Worm (Caenorhabditis elegans): ENCODE data around the gene lipl-2.

- TF ChIP-seq ama-1 (optimal IDR thresholded peaks at IDR 0.05) = no peak
- no peak for TF ChIP-seq tra-4 (tag; optimal IDR thresholded peaks at IDR 0.05)
- TF ChIP-seq tbx-11 (GFP tag; IDR thresholded peaks at IDR 0.05) = no peak
- TF ChIP-seq sea-1 (GFP tag; conservative IDR thresholded peaks at IDR 0.05) = no peak
- no peak for TF ChIP-seq pes-1 (GFP tag; IDR thresholded peaks at IDR 0.05)
- TF ChIP-seq flt-1 (GFP tag; IDR thresholded peaks at IDR 0.05) = no peak
- no peak for TF ChIP-seq ceh-13 (GFP tag; optimal IDR thresholded peaks at IDR 0.05)
These were observed 25.7 kb upstream of the lipl-2 start for ce11 chrV:9765622-9766021.
